Worm (Caenorhabditis elegans): Measurements from ENCODE around the gene K08F8.7.

DNA sequence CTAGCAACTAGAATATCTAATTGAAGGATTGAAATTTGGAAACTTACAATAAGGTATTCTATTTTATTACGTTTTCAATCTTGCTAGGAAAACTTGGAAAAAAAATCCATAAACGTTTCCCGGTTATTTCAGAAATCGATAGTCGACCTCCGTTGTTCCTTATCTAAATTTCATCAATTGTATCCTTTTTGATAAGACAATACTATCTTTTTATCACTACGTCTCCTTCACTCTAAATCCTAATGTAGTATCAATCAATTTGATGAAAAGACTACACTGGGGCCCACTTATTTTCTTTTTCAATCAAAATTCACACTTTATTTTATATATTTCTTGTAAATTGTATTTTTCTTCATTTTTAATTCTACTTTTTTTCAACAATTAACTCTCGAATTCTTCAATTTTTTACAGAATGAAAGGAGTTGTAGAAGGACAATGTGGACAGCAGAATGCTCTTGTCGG is 50.7 kb downstream of the K08F8.7 start, which contains the start of gene prx-5:
- TF ChIP-seq nfya-1 (tag; optimal IDR thresholded peaks at IDR 0.05): no peak
- TF ChIP-seq sox-4 (tag; optimal IDR thresholded peaks at IDR 0.05): no peak
- TF ChIP-seq pros-1 (tag; optimal IDR thresholded peaks at IDR 0.05): no peak
- no peak for TF ChIP-seq odd-2 (tag; optimal IDR thresholded peaks at IDR 0.05)
- TF ChIP-seq ama-1 (optimal IDR thresholded peaks at IDR 0.05): no peak
- TF ChIP-seq pag-3 (tag; optimal IDR thresholded peaks at IDR 0.05; ENCODE audit: borderline replicate concordance): no peak

All from whole organism, late embryonic.